Fruit fly (Drosophila melanogaster): ENCODE data around the gene CG14441.

The CG14441 gene

DNA sequence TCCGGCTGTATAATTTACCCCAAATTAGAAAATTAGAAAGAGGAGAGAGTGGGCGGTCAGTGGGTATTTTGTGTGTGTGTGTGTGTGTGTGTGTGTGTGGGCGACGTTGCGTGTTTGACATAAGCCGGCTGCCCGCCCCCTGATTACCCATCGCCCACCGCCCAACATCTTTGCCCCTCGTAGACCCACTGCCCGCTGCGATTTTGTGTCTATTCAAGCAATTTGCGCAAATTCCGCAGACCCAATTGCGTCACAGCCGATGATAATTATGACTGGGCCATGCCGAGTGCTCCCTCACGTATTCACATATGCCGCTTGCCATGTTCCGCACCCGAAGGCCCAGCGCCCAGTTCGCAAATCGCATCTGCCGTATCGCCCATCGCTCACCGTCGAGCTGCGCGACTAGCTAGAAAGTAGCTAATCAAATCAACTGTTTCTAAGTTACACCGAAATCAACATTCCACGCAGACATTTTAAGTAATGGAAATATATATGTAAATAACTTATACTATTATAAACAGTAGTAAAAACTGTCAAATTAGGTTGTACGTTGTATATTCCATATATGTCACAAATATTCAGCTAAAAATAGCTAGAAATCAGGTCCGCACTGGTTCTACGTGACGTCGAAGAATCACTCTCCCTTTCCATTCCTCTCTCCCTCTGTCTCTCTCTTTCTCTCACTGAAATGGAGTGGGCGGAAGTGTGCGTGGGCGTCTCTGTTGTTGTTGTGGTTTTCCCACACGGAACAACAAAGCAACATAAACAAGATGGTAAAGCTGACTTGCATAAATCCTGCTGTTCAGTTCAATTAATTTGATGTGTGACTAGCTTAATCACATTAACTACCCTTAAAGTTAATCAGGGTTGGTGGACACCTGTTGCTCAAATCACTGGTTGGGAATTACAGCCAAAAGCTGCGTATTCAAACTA, 42.4 kb upstream of the CG14441 start (continued):
- TF ChIP-seq CG7372 (GFP tag; IDR thresholded peaks at IDR 0.05) (no peak), D (optimal IDR thresholded peaks at IDR 0.05) (no peak), D (GFP tag; optimal IDR thresholded peaks at IDR 0.05) (no peak), CG17359 (tag; optimal IDR thresholded peaks at IDR 0.05) (peak; percentile 27), CG2875 (GFP tag; optimal IDR thresholded peaks at IDR 0.05) (no peak)

DNA sequence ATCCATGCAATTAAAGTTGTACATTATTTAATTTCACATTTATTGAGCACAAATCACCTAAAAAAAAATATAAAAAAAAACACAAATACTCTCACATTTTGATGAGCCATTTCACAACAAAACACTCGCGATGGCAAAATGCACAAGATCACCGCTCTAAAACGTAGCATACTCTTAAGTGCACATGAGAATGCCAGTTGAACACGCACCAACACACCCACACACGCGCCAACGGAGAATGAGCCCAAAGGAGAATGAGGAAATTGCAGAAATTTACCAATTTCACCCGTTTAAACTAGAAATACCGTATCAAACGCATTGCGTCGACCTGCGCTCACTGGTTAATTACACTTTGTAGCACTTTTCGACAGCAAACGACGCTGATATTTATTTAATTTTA, 39.4 kb upstream of the CG14441 start:
- TF ChIP-seq caup (GFP tag; optimal IDR thresholded peaks at IDR 0.05; ENCODE audit: severe bottlenecking) (no peak), mirr (GFP tag; optimal IDR thresholded peaks at IDR 0.05) (no peak), CG15479 (GFP tag; optimal IDR thresholded peaks at IDR 0.05) (peak; percentile 37), psq (GFP tag; optimal IDR thresholded peaks at IDR 0.05) (peak; percentile 61), cg (GFP tag; optimal IDR thresholded peaks at IDR 0.05) (peak; percentile 73), twi (tag; optimal IDR thresholded peaks at IDR 0.05) (no peak), Sry-δ (GFP tag; optimal IDR thresholded peaks at IDR 0.05) (no peak), schlank (tag; optimal IDR thresholded peaks at IDR 0.05) (no peak)

DNA sequence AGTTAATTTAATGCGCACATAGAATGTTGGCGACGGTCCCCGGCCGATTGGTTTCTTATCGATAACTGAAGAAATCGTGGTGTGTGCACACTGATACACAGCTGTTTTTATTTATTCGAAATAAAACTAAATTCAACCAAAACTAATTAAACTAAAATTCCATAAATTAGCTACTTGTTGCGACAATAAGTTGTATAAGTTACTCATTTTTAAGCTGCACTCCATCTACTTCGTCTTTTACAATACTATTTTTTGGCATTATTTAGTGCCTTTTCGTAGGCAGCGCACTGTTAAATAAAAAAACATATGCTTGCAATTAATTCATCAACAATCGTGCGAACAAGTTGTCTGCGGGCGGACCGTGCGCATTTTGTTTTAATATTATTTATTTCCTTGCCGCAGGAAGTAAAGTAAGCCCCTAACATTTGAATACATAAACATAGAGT, 37.9 kb upstream of the CG14441 start, which contains the start of the genes CG3224 and Ctr1A:
Gene CG3224, minus strand, starts transcription at position 71 of the 446 bp plus-strand sequence.
Gene Ctr1A, plus strand, starts transcription at position 256 of the 446 bp plus-strand sequence.
- TF ChIP-seq sob (GFP tag; IDR thresholded peaks at IDR 0.05) (no peak), Ets65A (GFP tag) (no peak), YL-1 (GFP tag; optimal IDR thresholded peaks at IDR 0.05) (peak; percentile 64), CG9817 (tag; optimal IDR thresholded peaks at IDR 0.05) (no peak), Lhr (GFP tag; optimal IDR thresholded peaks at IDR 0.05) (no peak), stc (GFP tag; IDR thresholded peaks at IDR 0.05) (no peak), Ptx1 (GFP tag; IDR thresholded peaks at IDR 0.05) (no peak), tgo (GFP tag; IDR thresholded peaks at IDR 0.05) (no peak), CG7745 (tag; optimal IDR thresholded peaks at IDR 0.05) (no peak), CG11398 (GFP tag; optimal IDR thresholded peaks at IDR 0.05) (no peak), CG7839 (tag; optimal IDR thresholded peaks at IDR 0.05) (no peak), Dip3 (GFP tag; optimal IDR thresholded peaks at IDR 0.05) (no peak), Taf1 (GFP tag; IDR thresholded peaks at IDR 0.05) (no peak), MBD-R2 (GFP tag; IDR thresholded peaks at IDR 0.05) (peak; percentile 33; the same call in 1 of the 2 replicates), CG14710 (tag; optimal IDR thresholded peaks at IDR 0.05) (peak; percentile 100), Sin3A (optimal IDR thresholded peaks at IDR 0.05) (peak; percentile 20), CG17802 (tag; optimal IDR thresholded peaks at IDR 0.05) (no peak), zen (tag; optimal IDR thresholded peaks at IDR 0.05) (peak; percentile 22), CG6254 (GFP tag; optimal IDR thresholded peaks at IDR 0.05) (no peak), Dbx (GFP tag; IDR thresholded peaks at IDR 0.05) (no peak), al (GFP tag; IDR thresholded peaks at IDR 0.05) (no peak), schlank (tag; optimal IDR thresholded peaks at IDR 0.05) (no peak), Hmr (GFP tag; optimal IDR thresholded peaks at IDR 0.05) (no peak), insv (GFP tag; optimal IDR thresholded peaks at IDR 0.05) (peak in 1 of 2 experiments; percentile 11), chinmo (GFP tag; IDR thresholded peaks at IDR 0.05; ENCODE audit: partially characterized antibody) (peak; percentile 79; the same call in 2 of the 4 replicates), CG6689 (GFP tag; IDR thresholded peaks at IDR 0.05) (no peak), ham (GFP tag; IDR thresholded peaks at IDR 0.05) (no peak), zfh1 (GFP tag; IDR thresholded peaks at IDR 0.05) (no peak), sens (GFP tag) (peak; percentile 32), CG2889 (GFP tag; IDR thresholded peaks at IDR 0.05) (no peak), Xbp1 (GFP tag; optimal IDR thresholded peaks at IDR 0.05) (no peak), MESR4 (GFP tag; optimal IDR thresholded peaks at IDR 0.05) (peak; percentile 28), sqz (GFP tag; optimal IDR thresholded peaks at IDR 0.05) (peak; percentile 43), CG3407 (GFP tag; optimal IDR thresholded peaks at IDR 0.05) (no peak), CG5180 (GFP tag; optimal IDR thresholded peaks at IDR 0.05) (no peak)

All from whole organism, embryonic.